Worm (Caenorhabditis elegans) whole organism, young adult: ENCODE measurements around the gene M106.3.

Experiments used
- B0261.1 ChIP-seq: sonication (generic microtip); optimal IDR thresholded peaks from 2 replicates; lab custom pipeline; 2016; ENCODE audit warnings: mild to moderate bottlenecking, missing genetic modification characterization, moderate library complexity, missing compliant biosample characterization
- B0336.3 ChIP-seq: fragments of 200-800 bp; sonication (Bioruptor generic); IDR thresholded peaks from 2 replicates; pipeline ENCODE4 v1.3.6; 2022; ENCODE audit warnings: missing genetic modification characterization, missing compliant biosample characterization
- F22D6.2 ChIP-seq: sonication (generic microtip); optimal IDR thresholded peaks from 2 replicates; lab custom pipeline; 2016; ENCODE audit warnings: mild to moderate bottlenecking, missing genetic modification characterization, missing compliant biosample characterization
- F23B12.7 ChIP-seq: sonication (generic microtip); optimal IDR thresholded peaks from 2 replicates; lab custom pipeline; 2017; ENCODE audit warnings: missing genetic modification characterization, mild to moderate bottlenecking, missing compliant biosample characterization, antibody characterized with exemption, moderate library complexity; ENCODE audit not compliant: insufficient read depth
- F33H1.4 ChIP-seq: fragments of 200-800 bp; sonication (Bioruptor generic); IDR thresholded peaks from 2 replicates; pipeline ENCODE4 v1.3.6; 2022; ENCODE audit warnings: missing genetic modification reagents, missing genetic modification characterization, missing compliant biosample characterization
- F55B11.4 ChIP-seq: sonication (generic microtip); optimal IDR thresholded peaks from 2 replicates; lab custom pipeline; 2016; ENCODE audit warnings: missing compliant biosample characterization, missing genetic modification characterization, borderline replicate concordance; ENCODE audit not compliant: insufficient read depth
- K12H6.12 ChIP-seq: fragments of 200-800 bp; sonication (Bioruptor generic); optimal IDR thresholded peaks from 2 replicates; lab custom pipeline; 2018; ENCODE audit warnings: mild to moderate bottlenecking, missing genetic modification characterization, missing compliant biosample characterization
- Y95B8A.8 ChIP-seq: fragments of 200-800 bp; sonication (Bioruptor generic); IDR thresholded peaks from 2 replicates; pipeline ENCODE4 v1.3.6; 2022; ENCODE audit warnings: missing genetic modification reagents, missing genetic modification characterization, missing compliant biosample characterization
- ama-1 ChIP-seq, 3 experiments: fragments of 150-350 bp in 1 of 3; sonication (generic microtip) in 2 of 3; optimal IDR thresholded peaks; 2 replicates each; lab custom pipeline; 2014 to 2018; ENCODE audit warnings: missing biosample characterization in 2 of 3, missing genetic modification characterization in 2 of 3, missing genetic modification reagents in 2 of 3
- atf-7 ChIP-seq: sonication (generic microtip); optimal IDR thresholded peaks from 2 replicates; lab custom pipeline; 2017; ENCODE audit warnings: mild to moderate bottlenecking, missing genetic modification characterization, missing compliant biosample characterization
- bed-1 ChIP-seq: fragments of 200-800 bp; sonication (Bioruptor generic); IDR thresholded peaks from 2 replicates; pipeline ENCODE4 v1.3.6; 2022; ENCODE audit warnings: missing genetic modification reagents, missing genetic modification characterization, missing compliant biosample characterization
- bed-2 ChIP-seq: fragments of 200-800 bp; sonication (Bioruptor generic); IDR thresholded peaks from 2 replicates; pipeline ENCODE4 v1.3.6; 2022; ENCODE audit warnings: missing genetic modification reagents, missing genetic modification characterization, missing compliant biosample characterization
- ccch-3 ChIP-seq: fragments of 200-800 bp; sonication (Bioruptor generic); optimal IDR thresholded peaks from 2 replicates; lab custom pipeline; 2018; ENCODE audit warnings: mild to moderate bottlenecking, missing genetic modification characterization, missing compliant biosample characterization
- cebp-1 ChIP-seq, 2 experiments: fragments of 200-800 bp in 1 of 2; sonication (Bioruptor generic) in 1 of 2; sonication (generic microtip) in 1 of 2; IDR thresholded peaks in 1 of 2; optimal IDR thresholded peaks in 1 of 2; 2 replicates each; pipeline versions ENCODE4 v1.3.6 to Lab custom; 2017 to 2022; ENCODE audit warnings: missing compliant biosample characterization in 2 of 2, missing genetic modification characterization in 2 of 2, mild to moderate bottlenecking in 1 of 2, missing genetic modification reagents in 1 of 2, moderate library complexity in 1 of 2
- cebp-2 ChIP-seq: fragments of 200-800 bp; sonication (Bioruptor generic); IDR thresholded peaks from 2 replicates; pipeline ENCODE4 v1.3.6; 2022; ENCODE audit warnings: missing genetic modification characterization, missing compliant biosample characterization
- ceh-100 ChIP-seq: fragments of 200-800 bp; sonication (Bioruptor generic); IDR thresholded peaks from 2 replicates; pipeline ENCODE4 v1.3.6; 2022; ENCODE audit warnings: missing genetic modification reagents, missing genetic modification characterization, missing compliant biosample characterization
- ceh-58 ChIP-seq: fragments of 200-800 bp; sonication (Bioruptor generic); IDR thresholded peaks from 2 replicates; pipeline ENCODE4 v1.3.6; 2022; ENCODE audit warnings: missing genetic modification characterization, missing compliant biosample characterization
- ceh-79 ChIP-seq: sonication (generic microtip); optimal IDR thresholded peaks from 2 replicates; lab custom pipeline; 2017; ENCODE audit warnings: mild to moderate bottlenecking, missing genetic modification characterization, missing compliant biosample characterization
- dox-1 ChIP-seq: fragments of 200-800 bp; sonication (Bioruptor generic); IDR thresholded peaks from 2 replicates; pipeline ENCODE4 v1.3.6; 2022; ENCODE audit warnings: missing genetic modification reagents, missing genetic modification characterization, missing compliant biosample characterization
- dpl-1 ChIP-seq: fragments of 150-350 bp; optimal IDR thresholded peaks from 2 replicates; lab custom pipeline; 2014; ENCODE audit warnings: missing biosample characterization, missing genetic modification reagents, missing genetic modification characterization
- egl-18 ChIP-seq: fragments of 200-800 bp; sonication (Bioruptor generic); IDR thresholded peaks from 2 replicates; pipeline ENCODE4 v1.3.6; 2022; ENCODE audit warnings: missing genetic modification reagents, missing genetic modification characterization, missing compliant biosample characterization
- ets-4 ChIP-seq: fragments of 200-800 bp; sonication (Bioruptor generic); optimal IDR thresholded peaks from 2 replicates; lab custom pipeline; 2018; ENCODE audit warnings: mild to moderate bottlenecking, missing genetic modification characterization, missing compliant biosample characterization
- hmg-1.2 ChIP-seq: fragments of 200-800 bp; sonication (Bioruptor generic); IDR thresholded peaks from 2 replicates; pipeline ENCODE4 v1.3.6; 2022; ENCODE audit warnings: missing genetic modification reagents, missing genetic modification characterization, missing compliant biosample characterization
- hrde-1 ChIP-seq: sonication (generic microtip); optimal IDR thresholded peaks from 2 replicates; lab custom pipeline; 2016; ENCODE audit warnings: missing genetic modification characterization, mild to moderate bottlenecking, missing compliant biosample characterization, moderate library complexity, missing genotype, missing genetic modification reagents, borderline replicate concordance
- hsf-1 ChIP-seq: fragments of 200-800 bp; sonication (Bioruptor generic); IDR thresholded peaks from 2 replicates; pipeline ENCODE4 v1.3.6; 2022; ENCODE audit warnings: missing genetic modification reagents, missing genetic modification characterization, missing compliant biosample characterization
- lin-54 ChIP-seq: fragments of 200-800 bp; sonication (Bioruptor generic); optimal IDR thresholded peaks from 2 replicates; lab custom pipeline; 2018; ENCODE audit warnings: mild to moderate bottlenecking, missing genetic modification characterization, missing compliant biosample characterization
- lir-1 ChIP-seq: fragments of 200-800 bp; sonication (Bioruptor generic); conservative IDR thresholded peaks from 2 replicates; pipeline ENCODE4 v1.3.6; 2022; ENCODE audit warnings: missing genetic modification reagents, missing genetic modification characterization, missing compliant biosample characterization
- lsl-1 ChIP-seq: fragments of 200-800 bp; sonication (Bioruptor generic); optimal IDR thresholded peaks from 2 replicates; lab custom pipeline; 2018; ENCODE audit warnings: mild to moderate bottlenecking, missing genetic modification characterization, moderate library complexity, missing compliant biosample characterization
- madf-10 ChIP-seq: sonication (generic microtip); optimal IDR thresholded peaks from 2 replicates; lab custom pipeline; 2016; ENCODE audit warnings: mild to moderate bottlenecking, missing genetic modification characterization, missing compliant biosample characterization
- mes-4 ChIP-seq: sonication (generic microtip); optimal IDR thresholded peaks from 2 replicates; lab custom pipeline; 2016; ENCODE audit warnings: missing genotype, missing genetic modification characterization, missing compliant biosample characterization
- nhr-80 ChIP-seq: sonication (generic microtip); optimal IDR thresholded peaks from 2 replicates; lab custom pipeline; 2016; ENCODE audit warnings: missing genetic modification characterization, missing compliant biosample characterization
- nhr-90 ChIP-seq: sonication (generic microtip); optimal IDR thresholded peaks from 2 replicates; lab custom pipeline; 2016; ENCODE audit warnings: missing genotype, mild to moderate bottlenecking, missing genetic modification characterization, missing compliant biosample characterization
- pbrm-1 ChIP-seq: fragments of 200-800 bp; sonication (Bioruptor generic); IDR thresholded peaks from 2 replicates; pipeline ENCODE4 v1.3.6; 2022; ENCODE audit warnings: missing genetic modification reagents, missing genetic modification characterization, missing compliant biosample characterization
- sdz-38 ChIP-seq: sonication (generic microtip); optimal IDR thresholded peaks from 2 replicates; lab custom pipeline; 2016; ENCODE audit warnings: missing genotype, missing genetic modification characterization, missing compliant biosample characterization
- sea-2 ChIP-seq: fragments of 200-800 bp; sonication (Bioruptor generic); IDR thresholded peaks from 2 replicates; pipeline ENCODE4 v1.3.6; 2022; ENCODE audit warnings: missing genetic modification characterization, missing compliant biosample characterization
- snpc-1.1 ChIP-seq: sonication (generic microtip); optimal IDR thresholded peaks from 2 replicates; lab custom pipeline; 2017; ENCODE audit warnings: missing genetic modification characterization, mild to moderate bottlenecking, missing compliant biosample characterization, antibody characterized with exemption, moderate library complexity, missing genotype, missing genetic modification reagents; ENCODE audit not compliant: insufficient read depth
- snpc-4 ChIP-seq, 5 experiments: fragments of 150-350 bp in 1 of 5; sonication (generic microtip) in 4 of 5; optimal IDR thresholded peaks; 2 replicates each; lab custom pipeline; 2014 to 2018; ENCODE audit warnings: missing genetic modification characterization in 5 of 5, missing biosample characterization in 3 of 5, antibody characterized with exemption in 2 of 5, mild to moderate bottlenecking in 2 of 5, missing compliant biosample characterization in 2 of 5, missing genotype in 2 of 5, moderate library complexity in 2 of 5, missing genetic modification reagents in 1 of 5
- somi-1 ChIP-seq: fragments of 200-800 bp; sonication (Bioruptor generic); optimal IDR thresholded peaks from 2 replicates; lab custom pipeline; 2018; ENCODE audit warnings: mild to moderate bottlenecking, missing genetic modification characterization, missing compliant biosample characterization
- zim-3 ChIP-seq: sonication (generic microtip); optimal IDR thresholded peaks from 2 replicates; lab custom pipeline; 2017; ENCODE audit warnings: mild to moderate bottlenecking, missing genetic modification characterization, moderate library complexity, missing compliant biosample characterization
- ztf-26 ChIP-seq: sonication (generic microtip); optimal IDR thresholded peaks from 2 replicates; lab custom pipeline; 2017; ENCODE audit warnings: missing genetic modification characterization, missing compliant biosample characterization
- ztf-3 ChIP-seq: fragments of 200-800 bp; sonication (Bioruptor generic); optimal IDR thresholded peaks from 2 replicates; lab custom pipeline; 2018; ENCODE audit warnings: mild to moderate bottlenecking, missing genetic modification characterization, missing compliant biosample characterization
- ztf-6 ChIP-seq: fragments of 200-800 bp; sonication (Bioruptor generic); IDR thresholded peaks from 2 replicates; pipeline ENCODE4 v1.3.6; 2022; ENCODE audit warnings: missing genetic modification reagents, missing genetic modification characterization, missing compliant biosample characterization

M106.3 gene

ce11 chrII:10849903-10850302 is 10.8 kb downstream of the M106.3 start, which contains the start of gene M106.2:
Gene M106.2, minus strand, starts transcription at chrII:10850003.
- no peak for TF ChIP-seq ztf-3 (GFP tag; lab: Kevin White, UChicago)
- TF ChIP-seq lsl-1: no peak

- TF ChIP-seq nhr-80 (tag; lab: Kevin White, UChicago) (no peak), ceh-79 (no peak), ama-1 (optimal IDR thresholded peaks at IDR 0.05; lab: Kevin White, UChicago) (no peak), ama-1 (GFP tag; optimal IDR thresholded peaks at IDR 0.05; lab: Kevin White, UChicago) (no peak), hmg-1.2 (peak; percentile 52), hsf-1 (GFP tag; lab: Robert Waterston, UW) (no peak), ets-4 (GFP tag; lab: Kevin White, UChicago) (no peak), snpc-1.1 (tag; lab: Kevin White, UChicago) (peak; percentile 48), pbrm-1 (GFP tag; lab: Robert Waterston, UW) (no peak), snpc-4 (GFP tag; optimal IDR thresholded peaks at IDR 0.05; lab: Kevin White, UChicago) (peak; percentile 15), snpc-4 (tag; optimal IDR thresholded peaks at IDR 0.05; lab: Kevin White, UChicago) (peak in 3 of 4 experiments; percentile 17 to 82 (median 72)), cebp-1 (GFP tag; IDR thresholded peaks at IDR 0.05; lab: Robert Waterston, UW) (no peak), cebp-1 (tag; optimal IDR thresholded peaks at IDR 0.05; lab: Kevin White, UChicago) (no peak), madf-10 (tag; lab: Kevin White, UChicago) (no peak), atf-7 (no peak), hrde-1 (tag; lab: Kevin White, UChicago) (no peak), ztf-3 (GFP tag; lab: Kevin White, UChicago) (no peak)
These were observed 13.7 kb downstream of the M106.3 start for ce11 chrII:10847057-10847456.

- TF ChIP-seq zim-3 (no peak), bed-2 (GFP tag; lab: Robert Waterston, UW) (no peak), F33H1.4 (no peak), ceh-58 (GFP tag; lab: Robert Waterston, UW) (no peak), cebp-2 (GFP tag; lab: Robert Waterston, UW) (no peak), lin-54 (GFP tag; lab: Kevin White, UChicago) (no peak), ama-1 (optimal IDR thresholded peaks at IDR 0.05; lab: Kevin White, UChicago) (no peak), ama-1 (GFP tag; optimal IDR thresholded peaks at IDR 0.05; lab: Kevin White, UChicago) (no peak), F23B12.7 (tag; lab: Kevin White, UChicago) (no peak), somi-1 (GFP tag; lab: Kevin White, UChicago) (no peak), sdz-38 (tag; lab: Kevin White, UChicago) (no peak), hsf-1 (GFP tag; lab: Robert Waterston, UW) (no peak)
- TF ChIP-seq, all 124 proteins: peak for 0
These were observed 17.2 kb downstream of the M106.3 start, which contains the start of gene M106.8 for ce11 chrII:10843527-10843926. Gene M106.8, minus strand, starts transcription at chrII:10843627.

- TF ChIP-seq ccch-3 (GFP tag; lab: Kevin White, UChicago) (no peak), ztf-6 (GFP tag; lab: Robert Waterston, UW) (0 out of 2 replicates have a peak, but pooled peaks have one; percentile 60), B0336.3 (peak; percentile 81), sdz-38 (tag; lab: Kevin White, UChicago) (no peak), dpl-1 (no peak), atf-7 (peak; percentile 82), egl-18 (GFP tag; lab: Robert Waterston, UW) (0 out of 2 replicates have a peak, but pooled peaks have one; percentile 66), B0261.1 (tag; lab: Kevin White, UChicago) (peak; percentile 94), K12H6.12 (peak; percentile 65), F22D6.2 (tag; lab: Kevin White, UChicago) (peak; percentile 60), bed-1 (GFP tag; lab: Robert Waterston, UW) (no peak), lir-1 (GFP tag; lab: Robert Waterston, UW) (peak; percentile 58; the same call in 1 of the 2 replicates), sea-2 (no peak), Y95B8A.8 (GFP tag; lab: Robert Waterston, UW) (peak; percentile 78; the same call in 1 of the 2 replicates), mes-4 (tag; lab: Kevin White, UChicago) (peak; percentile 82), ceh-100 (GFP tag; lab: Robert Waterston, UW) (peak; percentile 79), dox-1 (GFP tag; lab: Robert Waterston, UW) (peak; percentile 88), ztf-26 (tag; lab: Kevin White, UChicago) (peak; percentile 79), nhr-90 (tag; lab: Kevin White, UChicago) (peak; percentile 90), F55B11.4 (tag; lab: Kevin White, UChicago) (no peak), lsl-1 (peak; percentile 67)
These were observed 20.6 kb downstream of the M106.3 start for ce11 chrII:10840067-10840466.
